Fruit fly (Drosophila melanogaster) whole organism, embryonic: ENCODE results near the gene Syx5.

ENCODE experiments used
- Atf-2 ChIP-seq: fragments of 200-800 bp; sonication (Bioruptor generic); optimal IDR thresholded peaks from 2 replicates; lab custom pipeline; 2016; ENCODE audit warnings: missing biosample characterization, missing genetic modification characterization
- Awh ChIP-seq: fragments of 200-800 bp; sonication (Bioruptor generic); IDR thresholded peaks from 2 replicates; pipeline ENCODE4, ENCODE4 v1.3.6; 2022; ENCODE audit warnings: missing biosample characterization, missing genetic modification characterization
- BEAF-32 ChIP-seq: fragments of 200-800 bp; sonication (Bioruptor generic); optimal IDR thresholded peaks from 3 replicates; lab custom pipeline; 2017; ENCODE audit warnings: missing biosample characterization, missing genetic modification characterization, mild to moderate bottlenecking, moderate library complexity, missing genetic modification reagents
- CG10321 ChIP-seq: fragments of 200-800 bp; sonication (Bioruptor generic); IDR thresholded peaks from 2 replicates; pipeline ENCODE4 v1.3.6; 2022; ENCODE audit warnings: missing biosample characterization, missing genetic modification characterization
- CG10366 ChIP-seq: fragments of 200-800 bp; sonication (Bioruptor generic); IDR thresholded peaks from 2 replicates; pipeline ENCODE4 v1.3.6; 2022; ENCODE audit warnings: missing biosample characterization, missing genetic modification characterization
- CG12299 ChIP-seq: fragments of 200-800 bp; sonication (Bioruptor generic); optimal IDR thresholded peaks from 2 replicates; lab custom pipeline; 2018; ENCODE audit warnings: missing biosample characterization, mild to moderate bottlenecking, missing genetic modification characterization
- CG13296 ChIP-seq: fragments of 200-800 bp; sonication (Bioruptor generic); optimal IDR thresholded peaks from 3 replicates; lab custom pipeline; 2018; ENCODE audit warnings: missing biosample characterization, mild to moderate bottlenecking, missing genetic modification characterization
- CG13624 ChIP-seq: fragments of 200-800 bp; sonication (Bioruptor generic); optimal IDR thresholded peaks from 2 replicates; lab custom pipeline; 2016; ENCODE audit warnings: missing biosample characterization, missing genetic modification characterization
- CG13894 ChIP-seq: fragments of 200-800 bp; sonication (Bioruptor generic); optimal IDR thresholded peaks from 3 replicates; lab custom pipeline; 2018; ENCODE audit warnings: missing biosample characterization, mild to moderate bottlenecking, missing genetic modification characterization, moderate library complexity
- CG14667 ChIP-seq: fragments of 200-800 bp; sonication (Bioruptor generic); IDR thresholded peaks from 2 replicates; pipeline ENCODE4 v1.3.6; 2022; ENCODE audit warnings: missing biosample characterization, missing genetic modification characterization
- CG15696 ChIP-seq: fragments of 200-800 bp; sonication (Bioruptor generic); optimal IDR thresholded peaks from 2 replicates; lab custom pipeline; 2019; ENCODE audit warnings: missing biosample characterization, mild to moderate bottlenecking, missing genetic modification characterization, moderate library complexity
- CG16779 ChIP-seq: fragments of 200-800 bp; sonication (Bioruptor generic); IDR thresholded peaks from 2 replicates; pipeline ENCODE4 v1.3.6; 2022; ENCODE audit warnings: missing biosample characterization, missing genetic modification characterization
- CG18764 ChIP-seq: fragments of 200-800 bp; sonication (Bioruptor generic); optimal IDR thresholded peaks from 3 replicates; lab custom pipeline; 2016; ENCODE audit warnings: missing biosample characterization, missing genetic modification characterization
- CG2199 ChIP-seq: fragments of 200-800 bp; sonication (Bioruptor generic); IDR thresholded peaks from 3 replicates; pipeline ENCODE4 v1.3.6; 2022; ENCODE audit warnings: missing biosample characterization, missing genetic modification characterization
- CG2678 ChIP-seq: fragments of 200-800 bp; sonication (Bioruptor generic); optimal IDR thresholded peaks from 3 replicates; lab custom pipeline; 2019; ENCODE audit warnings: missing biosample characterization, mild to moderate bottlenecking, missing genetic modification characterization, moderate library complexity
- CG30431 ChIP-seq: fragments of 200-800 bp; sonication (Bioruptor generic); optimal IDR thresholded peaks from 2 replicates; lab custom pipeline; 2017; ENCODE audit warnings: missing biosample characterization, missing genetic modification characterization
- CG31224 ChIP-seq: fragments of 200-800 bp; sonication (Bioruptor generic); IDR thresholded peaks from 2 replicates; pipeline ENCODE4 v1.3.6; 2022; ENCODE audit warnings: missing biosample characterization, missing genetic modification characterization
- CG32767 ChIP-seq: fragments of 200-800 bp; sonication (Bioruptor generic); IDR thresholded peaks from 2 replicates; pipeline ENCODE4 v1.3.6; 2022; ENCODE audit warnings: missing biosample characterization, missing genetic modification characterization
- CG33557 ChIP-seq: fragments of 200-800 bp; sonication (Bioruptor generic); optimal IDR thresholded peaks from 2 replicates; lab custom pipeline; 2019; ENCODE audit warnings: missing biosample characterization, mild to moderate bottlenecking, missing genetic modification characterization, moderate library complexity
- CG34422 ChIP-seq: fragments of 200-800 bp; sonication (Bioruptor generic); IDR thresholded peaks from 3 replicates; pipeline ENCODE4 v1.3.6; 2022; ENCODE audit warnings: missing biosample characterization, missing genetic modification characterization
- CG43689 ChIP-seq: fragments of 200-800 bp; sonication (Bioruptor generic); IDR thresholded peaks from 2 replicates; pipeline ENCODE4 v1.3.6; 2022; ENCODE audit warnings: missing biosample characterization, missing genetic modification characterization
- CG4404 ChIP-seq: fragments of 200-800 bp; sonication (Bioruptor generic); IDR thresholded peaks from 2 replicates; pipeline ENCODE4 v1.3.6; 2022; ENCODE audit warnings: missing biosample characterization, missing genetic modification characterization
- CG6175 ChIP-seq: fragments of 200-800 bp; sonication (Bioruptor generic); IDR thresholded peaks from 3 replicates; pipeline ENCODE4 v1.3.6; 2022; ENCODE audit warnings: missing biosample characterization, missing genetic modification characterization
- CG6272 ChIP-seq: fragments of 200-800 bp; sonication (Bioruptor generic); IDR thresholded peaks from 2 replicates; pipeline ENCODE4 v1.3.6; 2022; ENCODE audit warnings: missing biosample characterization, missing genetic modification characterization
- CG8281 ChIP-seq: fragments of 200-800 bp; sonication (Bioruptor generic); optimal IDR thresholded peaks from 2 replicates; lab custom pipeline; 2018; ENCODE audit warnings: missing biosample characterization, mild to moderate bottlenecking, missing genetic modification characterization, moderate library complexity
- CG8924 ChIP-seq: fragments of 200-800 bp; optimal IDR thresholded peaks from 3 replicates; lab custom pipeline; 2019; ENCODE audit warnings: missing biosample characterization, mild to moderate bottlenecking, missing genetic modification characterization, moderate library complexity
- Camta ChIP-seq: fragments of 200-800 bp; sonication (Bioruptor generic); optimal IDR thresholded peaks from 2 replicates; lab custom pipeline; 2016; ENCODE audit warnings: missing biosample characterization, missing genetic modification characterization
- CkIIα-i1 ChIP-seq: fragments of 200-800 bp; sonication (Bioruptor generic); IDR thresholded peaks from 2 replicates; pipeline ENCODE4 v1.3.6; 2022; ENCODE audit warnings: missing biosample characterization, missing genetic modification characterization
- CoRest ChIP-seq: fragments of 200-800 bp; sonication (Bioruptor generic); optimal IDR thresholded peaks from 3 replicates; lab custom pipeline; 2018; ENCODE audit warnings: missing biosample characterization, mild to moderate bottlenecking, missing genetic modification characterization, moderate library complexity
- Doc2 ChIP-seq: fragments of 200-800 bp; sonication (Bioruptor generic); IDR thresholded peaks from 2 replicates; pipeline ENCODE4 v1.3.6; 2022; ENCODE audit warnings: missing biosample characterization, missing genetic modification characterization
- Gug ChIP-seq: fragments of 200-800 bp; sonication (Bioruptor generic); IDR thresholded peaks from 4 replicates; pipeline ENCODE4 v1.3.6; 2022; ENCODE audit warnings: missing biosample characterization, missing genetic modification characterization
- H2.0 ChIP-seq: fragments of 200-800 bp; sonication (Bioruptor generic); IDR thresholded peaks from 2 replicates; pipeline ENCODE4 v1.3.6; 2022; ENCODE audit warnings: missing biosample characterization, missing genetic modification characterization
- Hand ChIP-seq: fragments of 200-800 bp; sonication (Bioruptor generic); optimal IDR thresholded peaks from 2 replicates; lab custom pipeline; 2017; ENCODE audit warnings: mild to moderate bottlenecking, missing biosample characterization, missing genetic modification reagents, missing genetic modification characterization
- Hr78 ChIP-seq, 2 experiments: fragments of 200-800 bp in 1 of 2; fragments of >200 bp in 1 of 2; sonication (Bioruptor generic) in 1 of 2; optimal IDR thresholded peaks; 2 replicates each; lab custom pipeline; 2017 to 2019; ENCODE audit warnings: missing biosample characterization in 2 of 2, missing genetic modification characterization in 2 of 2, mild to moderate bottlenecking in 1 of 2, moderate library complexity in 1 of 2
- Opbp ChIP-seq: fragments of 200-800 bp; sonication (Bioruptor generic); IDR thresholded peaks from 3 replicates; pipeline ENCODE4 v1.3.6; 2022; ENCODE audit warnings: missing biosample characterization, missing genetic modification characterization; ENCODE audit not compliant: partially characterized antibody
- aop ChIP-seq: fragments of 200-800 bp; sonication (Bioruptor generic); IDR thresholded peaks from 2 replicates; pipeline ENCODE4 v1.3.6; 2022; ENCODE audit warnings: missing biosample characterization, missing genetic modification characterization
- ash1 ChIP-seq: fragments of 200-800 bp; sonication (Bioruptor generic); optimal IDR thresholded peaks from 2 replicates; lab custom pipeline; 2018; ENCODE audit warnings: missing biosample characterization, mild to moderate bottlenecking, missing genetic modification characterization
- cg ChIP-seq: fragments of 200-800 bp; sonication (Bioruptor generic); optimal IDR thresholded peaks from 3 replicates; lab custom pipeline; 2019; ENCODE audit warnings: missing biosample characterization, mild to moderate bottlenecking, missing genetic modification characterization, moderate library complexity
- chn ChIP-seq: fragments of 200-800 bp; sonication (Bioruptor generic); optimal IDR thresholded peaks from 2 replicates; lab custom pipeline; 2016; ENCODE audit warnings: missing biosample characterization, missing genetic modification characterization
- crol ChIP-seq: fragments of 200-800 bp; sonication (Bioruptor generic); IDR thresholded peaks from 2 replicates; pipeline ENCODE4 v1.3.6; 2022; ENCODE audit warnings: missing biosample characterization, missing genetic modification characterization
- dm ChIP-seq: fragments of 200-800 bp; sonication (Bioruptor generic); optimal IDR thresholded peaks from 3 replicates; lab custom pipeline; 2016; ENCODE audit warnings: missing biosample characterization, missing genetic modification characterization
- fd102C ChIP-seq: fragments of 200-800 bp; sonication (Bioruptor generic); optimal IDR thresholded peaks from 2 replicates; lab custom pipeline; 2018; ENCODE audit warnings: missing biosample characterization, mild to moderate bottlenecking, missing genetic modification characterization, moderate library complexity
- ham ChIP-seq: fragments of 200-800 bp; sonication (Bioruptor generic); IDR thresholded peaks from 2 replicates; pipeline ENCODE4 v1.3.6; 2022; ENCODE audit warnings: missing biosample characterization, missing genetic modification characterization
- her ChIP-seq: fragments of 200-800 bp; sonication (Bioruptor generic); optimal IDR thresholded peaks from 2 replicates; lab custom pipeline; 2016; ENCODE audit warnings: missing biosample characterization, missing genetic modification characterization
- jigr1 ChIP-seq: fragments of 200-800 bp; sonication (Bioruptor generic); IDR thresholded peaks from 3 replicates; pipeline ENCODE4 v1.3.6; 2022; ENCODE audit warnings: missing biosample characterization, missing genetic modification characterization
- lbe ChIP-seq: fragments of 200-800 bp; sonication (Bioruptor generic); optimal IDR thresholded peaks from 2 replicates; lab custom pipeline; 2016; ENCODE audit warnings: missing biosample characterization, mild to moderate bottlenecking, missing genetic modification characterization
- mirr ChIP-seq: fragments of 200-800 bp; sonication (Bioruptor generic); optimal IDR thresholded peaks from 3 replicates; lab custom pipeline; 2018; ENCODE audit warnings: missing biosample characterization, mild to moderate bottlenecking, missing genetic modification characterization
- oc ChIP-seq: fragments of 200-800 bp; sonication (Bioruptor generic); optimal IDR thresholded peaks from 2 replicates; lab custom pipeline; 2018; ENCODE audit warnings: missing biosample characterization, mild to moderate bottlenecking, missing genetic modification characterization, moderate library complexity
- odd ChIP-seq: fragments of 200-800 bp; sonication (Bioruptor generic); optimal IDR thresholded peaks from 2 replicates; lab custom pipeline; 2017; ENCODE audit warnings: missing biosample characterization, mild to moderate bottlenecking, missing genetic modification characterization
- pfk ChIP-seq: fragments of 200-800 bp; sonication (Bioruptor generic); optimal IDR thresholded peaks from 2 replicates; lab custom pipeline; 2018; ENCODE audit warnings: missing biosample characterization, mild to moderate bottlenecking, missing genetic modification characterization, moderate library complexity
- pum ChIP-seq: fragments of 200-800 bp; sonication (Bioruptor generic); optimal IDR thresholded peaks from 2 replicates; lab custom pipeline; 2016; ENCODE audit warnings: missing biosample characterization, missing genetic modification characterization
- row ChIP-seq: fragments of 200-800 bp; sonication (Bioruptor generic); IDR thresholded peaks from 3 replicates; pipeline ENCODE4 v1.3.6; 2022; ENCODE audit warnings: missing biosample characterization, missing genetic modification characterization
- sug ChIP-seq: fragments of 200-800 bp; optimal IDR thresholded peaks from 2 replicates; lab custom pipeline; 2019; ENCODE audit warnings: missing biosample characterization, mild to moderate bottlenecking, missing genetic modification characterization, moderate library complexity
- vfl ChIP-seq: fragments of 200-800 bp; sonication (Bioruptor generic); optimal IDR thresholded peaks from 2 replicates; lab custom pipeline; 2016; ENCODE audit warnings: missing biosample characterization, missing genetic modification characterization

Syx5 gene

dm6 chr2L:16272730-16273129 lies 34.4 kb upstream of the Syx5 start (continued):
- peak; percentile 80 for TF ChIP-seq lbe (GFP tag; lab: Kevin White, UChicago)
- peak; percentile 71 for TF ChIP-seq CG13296 (GFP tag; lab: Kevin White, UChicago)
- TF ChIP-seq CG2678: peak; percentile 52
- no peak for TF ChIP-seq Opbp (GFP tag; lab: Robert Waterston, UW)
- TF ChIP-seq Awh (GFP tag; lab: Robert Waterston, UW): peak; percentile 65; the same call in 1 of the 2 replicates
- no peak for TF ChIP-seq Atf-2
- peak; percentile 29 for TF ChIP-seq Hand (GFP tag; lab: Kevin White, UChicago)
- no peak for TF ChIP-seq BEAF-32
- peak; percentile 8 for TF ChIP-seq CoRest
- no peak for TF ChIP-seq CG43689 (GFP tag; lab: Robert Waterston, UW)
- peak; percentile 36 for TF ChIP-seq CG8924 (tag; lab: Kevin White, UChicago)
- TF ChIP-seq CG10366 (GFP tag; lab: Robert Waterston, UW): no peak
- TF ChIP-seq ham: no peak
- TF ChIP-seq CG15696: no peak
- TF ChIP-seq aop (GFP tag; lab: Robert Waterston, UW): no peak
- no peak for TF ChIP-seq chn (GFP tag; lab: Kevin White, UChicago)
- TF ChIP-seq CG4404: no peak
- peak; percentile 32 for TF ChIP-seq CG33557 (GFP tag; lab: Kevin White, UChicago)
- no peak for TF ChIP-seq CG6175 (GFP tag; lab: Robert Waterston, UW)
- TF ChIP-seq crol (GFP tag; lab: Robert Waterston, UW): no peak
- no peak for TF ChIP-seq H2.0 (GFP tag; lab: Robert Waterston, UW)
- TF ChIP-seq odd: peak; percentile 64
- no peak for TF ChIP-seq CG14667 (GFP tag; lab: Robert Waterston, UW)
- no peak for TF ChIP-seq vfl (GFP tag; lab: Kevin White, UChicago)
- no peak for TF ChIP-seq Doc2
- no peak for TF ChIP-seq her (GFP tag; lab: Kevin White, UChicago)
- TF ChIP-seq CG31224 (GFP tag; lab: Robert Waterston, UW): no peak
- TF ChIP-seq CG30431 (GFP tag; lab: Kevin White, UChicago): no peak
- no peak for TF ChIP-seq row (GFP tag; lab: Robert Waterston, UW)
- peak; percentile 7 for TF ChIP-seq CG12299 (tag; lab: Kevin White, UChicago)
- no peak for TF ChIP-seq CG2199 (GFP tag; lab: Robert Waterston, UW)
- TF ChIP-seq oc (tag; lab: Kevin White, UChicago): no peak
- TF ChIP-seq Hr78 (GFP tag; optimal IDR thresholded peaks at IDR 0.05; lab: Kevin White, UChicago): no peak
- TF ChIP-seq pum (GFP tag; lab: Kevin White, UChicago): no peak
- no peak for TF ChIP-seq Gug (GFP tag; lab: Robert Waterston, UW)
- TF ChIP-seq CG8281: no peak
- peak; percentile 48 for TF ChIP-seq ash1 (GFP tag; lab: Kevin White, UChicago)
- TF ChIP-seq CG10321 (GFP tag; lab: Robert Waterston, UW): no peak
- TF ChIP-seq mirr (GFP tag; lab: Kevin White, UChicago): peak; percentile 56
- no peak for TF ChIP-seq CG32767
- no peak for TF ChIP-seq CG6272 (GFP tag; lab: Robert Waterston, UW)

dm6 chr2L:16273439-16273838 lies 33.7 kb upstream of the Syx5 start:
- TF ChIP-seq fd102C (no peak), CG34422 (GFP tag; lab: Robert Waterston, UW) (peak; percentile 9; the same call in 1 of the 3 replicates), Camta (GFP tag; lab: Kevin White, UChicago) (no peak), sug (tag; lab: Kevin White, UChicago) (peak; percentile 1), jigr1 (GFP tag; lab: Robert Waterston, UW) (no peak), CG13894 (tag; lab: Kevin White, UChicago) (no peak), CG18764 (GFP tag; lab: Kevin White, UChicago) (no peak), cg (GFP tag; lab: Kevin White, UChicago) (peak; percentile 1), CkIIα-i1 (GFP tag; lab: Robert Waterston, UW) (no peak), pfk (GFP tag; lab: Kevin White, UChicago) (peak; percentile 33), CG13624 (peak; percentile 77), ash1 (GFP tag; lab: Kevin White, UChicago) (no peak), CG16779 (GFP tag; lab: Robert Waterston, UW) (no peak), dm (GFP tag; lab: Kevin White, UChicago) (no peak)
